Worm (Caenorhabditis elegans): ENCODE measurements around the gene W02G9.3.

- no peak for TF ChIP-seq somi-1 (GFP tag; optimal IDR thresholded peaks at IDR 0.05)
- TF ChIP-seq lin-40 (tag; optimal IDR thresholded peaks at IDR 0.05), result no peak
- no peak for TF ChIP-seq dox-1 (GFP tag; IDR thresholded peaks at IDR 0.05)
- no peak for TF ChIP-seq aptf-2 (GFP tag; conservative IDR thresholded peaks at IDR 0.05)
- no peak for TF ChIP-seq mcd-1 (GFP tag; IDR thresholded peaks at IDR 0.05)
- no peak for TF ChIP-seq unc-62 (GFP tag; optimal IDR thresholded peaks at IDR 0.05)
- no peak for TF ChIP-seq hsf-1 (GFP tag; IDR thresholded peaks at IDR 0.05)
- TF ChIP-seq F37B4.10 (GFP tag; IDR thresholded peaks at IDR 0.05), result no peak
- TF ChIP-seq unc-130 (GFP tag; optimal IDR thresholded peaks at IDR 0.05), result no peak
- TF ChIP-seq ccch-3 (GFP tag; optimal IDR thresholded peaks at IDR 0.05), result no peak
- no peak for TF ChIP-seq ama-1 (optimal IDR thresholded peaks at IDR 0.05)
- no peak for TF ChIP-seq ama-1 (GFP tag; optimal IDR thresholded peaks at IDR 0.05)
- no peak for TF ChIP-seq T26A5.8 (tag; optimal IDR thresholded peaks at IDR 0.05)
- no peak for TF ChIP-seq chd-7 (tag; optimal IDR thresholded peaks at IDR 0.05)
Observed at ce11 chrV:2639035-2639434, 33.8 kb upstream of the W02G9.3 start, which contains the start of gene W02H5.2.
